Worm (Caenorhabditis elegans) whole organism, L2 larva: Measurements from ENCODE around the gene C36C5.15.

Source experiments
- C34F6.9 ChIP-seq: fragments of 150-350 bp; optimal IDR thresholded peaks from 2 replicates; lab custom pipeline; 2014; ENCODE audit warnings: missing biosample characterization, missing genetic modification characterization
- R02D3.7 ChIP-seq: fragments of 150-350 bp; optimal IDR thresholded peaks from 2 replicates; lab custom pipeline; 2014; ENCODE audit warnings: missing biosample characterization, missing genetic modification characterization
- Y55F3AM.14 ChIP-seq: fragments of 200-800 bp; sonication (Bioruptor generic); optimal IDR thresholded peaks from 2 replicates; lab custom pipeline; 2018; ENCODE audit warnings: mild to moderate bottlenecking, missing genetic modification characterization, missing compliant biosample characterization
- ZK546.5 ChIP-seq: sonication (generic microtip); optimal IDR thresholded peaks from 2 replicates; lab custom pipeline; 2017; ENCODE audit warnings: missing biosample characterization, missing genetic modification characterization
- aly-2 ChIP-seq: fragments of 150-350 bp; optimal IDR thresholded peaks from 2 replicates; lab custom pipeline; 2014; ENCODE audit warnings: missing biosample characterization, missing genetic modification characterization
- ceh-16 ChIP-seq: fragments of 150-350 bp; optimal IDR thresholded peaks from 2 replicates; lab custom pipeline; 2014; ENCODE audit warnings: missing biosample characterization, missing genetic modification characterization
- ceh-82 ChIP-seq: fragments of 150-350 bp; optimal IDR thresholded peaks from 2 replicates; lab custom pipeline; 2014; ENCODE audit warnings: missing biosample characterization, missing genetic modification characterization
- crh-2 ChIP-seq: sonication (generic microtip); optimal IDR thresholded peaks from 2 replicates; lab custom pipeline; 2017; ENCODE audit warnings: missing biosample characterization, missing genetic modification characterization
- dmd-4 ChIP-seq: sonication (generic microtip); optimal IDR thresholded peaks from 2 replicates; lab custom pipeline; 2017; ENCODE audit warnings: missing biosample characterization, missing genetic modification characterization
- elt-1 ChIP-seq: fragments of 150-350 bp; optimal IDR thresholded peaks from 2 replicates; lab custom pipeline; 2014; ENCODE audit warnings: missing biosample characterization, missing genetic modification characterization
- elt-3 ChIP-seq: sonication (generic microtip); optimal IDR thresholded peaks from 2 replicates; lab custom pipeline; 2017; ENCODE audit warnings: missing biosample characterization, missing genetic modification characterization
- fos-1 ChIP-seq: fragments of 150-350 bp; optimal IDR thresholded peaks from 2 replicates; lab custom pipeline; 2014; ENCODE audit warnings: missing biosample characterization, missing genetic modification characterization
- gmeb-1 ChIP-seq: fragments of 150-350 bp; optimal IDR thresholded peaks from 2 replicates; lab custom pipeline; 2014; ENCODE audit warnings: missing biosample characterization, missing genetic modification characterization
- lin-11 ChIP-seq: fragments of 150-350 bp; sonication (generic microtip); optimal IDR thresholded peaks from 2 replicates; lab custom pipeline; 2014; ENCODE audit warnings: missing biosample characterization, missing genetic modification characterization, inconsistent platforms, mixed read lengths
- lin-13 ChIP-seq: fragments of 150-350 bp; optimal IDR thresholded peaks from 2 replicates; lab custom pipeline; 2014; ENCODE audit warnings: missing biosample characterization, missing genetic modification reagents, missing genetic modification characterization
- lin-39 ChIP-seq: fragments of 150-350 bp; optimal IDR thresholded peaks from 2 replicates; lab custom pipeline; 2014; ENCODE audit warnings: missing biosample characterization, missing genetic modification reagents, missing genetic modification characterization
- mab-5 ChIP-seq: fragments of 150-350 bp; optimal IDR thresholded peaks from 2 replicates; lab custom pipeline; 2014; ENCODE audit warnings: missing biosample characterization, missing genetic modification characterization
- mbf-1 ChIP-seq: sonication (generic microtip); optimal IDR thresholded peaks from 2 replicates; lab custom pipeline; 2017; ENCODE audit warnings: missing biosample characterization, missing genetic modification characterization
- mdl-1 ChIP-seq, 2 experiments: fragments of 150-350 bp in 1 of 2; sonication (generic microtip) in 1 of 2; optimal IDR thresholded peaks; 2 replicates each; lab custom pipeline; 2017; ENCODE audit warnings: missing biosample characterization in 2 of 2, missing genetic modification characterization in 2 of 2
- nhr-10 ChIP-seq: sonication (generic microtip); optimal IDR thresholded peaks from 2 replicates; lab custom pipeline; 2017; ENCODE audit warnings: missing biosample characterization, missing genetic modification characterization
- nhr-11 ChIP-seq: fragments of 150-350 bp; optimal IDR thresholded peaks from 2 replicates; lab custom pipeline; 2014; ENCODE audit warnings: missing biosample characterization, missing genetic modification characterization
- nhr-23 ChIP-seq: fragments of 150-350 bp; optimal IDR thresholded peaks from 2 replicates; lab custom pipeline; 2014; ENCODE audit warnings: missing biosample characterization, missing genetic modification reagents, missing genetic modification characterization
- nhr-237 ChIP-seq: fragments of 150-350 bp; optimal IDR thresholded peaks from 2 replicates; lab custom pipeline; 2014; ENCODE audit warnings: missing biosample characterization, missing genetic modification characterization
- nhr-25 ChIP-seq: fragments of 150-350 bp; sonication (generic microtip); optimal IDR thresholded peaks from 3 replicates; lab custom pipeline; 2014; ENCODE audit warnings: missing biosample characterization, missing genetic modification characterization
- nhr-6 ChIP-seq: fragments of 150-350 bp; optimal IDR thresholded peaks from 2 replicates; lab custom pipeline; 2014; ENCODE audit warnings: missing biosample characterization, missing genetic modification characterization
- skn-1 ChIP-seq: sonication (generic microtip); optimal IDR thresholded peaks from 2 replicates; lab custom pipeline; 2017; ENCODE audit warnings: missing biosample characterization, missing genetic modification characterization
- sma-3 ChIP-seq: sonication (generic microtip); optimal IDR thresholded peaks from 2 replicates; lab custom pipeline; 2016; ENCODE audit warnings: missing genetic modification reagents, missing genetic modification characterization, missing compliant biosample characterization
- sma-9 ChIP-seq, 2 experiments: fragments of 150-350 bp in 1 of 2; sonication (generic microtip) in 1 of 2; optimal IDR thresholded peaks; 2 replicates each; lab custom pipeline; 2014 to 2016; ENCODE audit warnings: missing genetic modification characterization in 2 of 2, mild to moderate bottlenecking in 1 of 2, missing biosample characterization in 1 of 2, missing compliant biosample characterization in 1 of 2, missing genetic modification reagents in 1 of 2, moderate library complexity in 1 of 2
- snpc-4 ChIP-seq: fragments of 150-350 bp; optimal IDR thresholded peaks from 2 replicates; lab custom pipeline; 2014; ENCODE audit warnings: missing biosample characterization, missing genetic modification characterization
- unc-39 ChIP-seq: fragments of 150-350 bp; optimal IDR thresholded peaks from 2 replicates; lab custom pipeline; 2014; ENCODE audit warnings: missing biosample characterization, missing genetic modification characterization
- unc-55 ChIP-seq: fragments of 150-350 bp; sonication (generic microtip); optimal IDR thresholded peaks from 3 replicates; lab custom pipeline; 2014; ENCODE audit warnings: missing biosample characterization, missing genetic modification reagents, missing genetic modification characterization
- unc-62 ChIP-seq: fragments of 150-350 bp; optimal IDR thresholded peaks from 2 replicates; lab custom pipeline; 2014; ENCODE audit warnings: missing biosample characterization, missing genetic modification reagents, missing genetic modification characterization
- ztf-1 ChIP-seq: fragments of 200-800 bp; sonication (Bioruptor generic); conservative IDR thresholded peaks from 2 replicates; pipeline ENCODE4 v1.3.6; 2022; ENCODE audit warnings: missing genetic modification characterization, missing compliant biosample characterization
- ztf-11 ChIP-seq: sonication (generic microtip); optimal IDR thresholded peaks from 2 replicates; lab custom pipeline; 2017; ENCODE audit warnings: missing biosample characterization, missing genetic modification characterization
- ztf-4 ChIP-seq: fragments of 150-350 bp; optimal IDR thresholded peaks from 2 replicates; lab custom pipeline; 2014; ENCODE audit warnings: missing biosample characterization, missing genetic modification characterization

C36C5.15 gene

ce11 chrV:3127670-3128069 is 40.9 kb downstream of the C36C5.15 start, which contains the start of gene Y73C8C.10:
TSS of gene Y73C8C.10 (minus strand) at chrV:3127770.
- TF ChIP-seq dmd-4: no peak
- no peak for TF ChIP-seq ceh-16
- TF ChIP-seq mdl-1 (tag; optimal IDR thresholded peaks at IDR 0.05; lab: Kevin White, UChicago): no peak
- TF ChIP-seq C34F6.9 (tag; lab: Kevin White, UChicago): no peak
- TF ChIP-seq mab-5: no peak
- TF ChIP-seq unc-62 (GFP tag; lab: Kevin White, UChicago): no peak
- no peak for TF ChIP-seq skn-1 (tag; lab: Kevin White, UChicago)
- no peak for TF ChIP-seq elt-3
- no peak for TF ChIP-seq ztf-11 (tag; lab: Kevin White, UChicago)
- TF ChIP-seq mbf-1 (tag; lab: Kevin White, UChicago): no peak

- no peak for TF ChIP-seq mbf-1 (tag; lab: Kevin White, UChicago)
- no peak for TF ChIP-seq nhr-25
- no peak for TF ChIP-seq R02D3.7 (tag; lab: Kevin White, UChicago)
- no peak for TF ChIP-seq sma-3 (GFP tag; lab: Kevin White, UChicago)
These were observed 43.6 kb downstream of the C36C5.15 start, which contains the start of gene Y73C8C.12 for ce11 chrV:3124912-3125311. TSS of gene Y73C8C.12 (plus strand) at chrV:3125212.

- TF ChIP-seq sma-9 (GFP tag; optimal IDR thresholded peaks at IDR 0.05; lab: Kevin White, UChicago): no peak
- TF ChIP-seq sma-9 (tag; optimal IDR thresholded peaks at IDR 0.05; lab: Kevin White, UChicago): no peak
- TF ChIP-seq nhr-237 (tag; lab: Kevin White, UChicago): no peak
- TF ChIP-seq lin-11 (tag; lab: Kevin White, UChicago): no peak
- TF ChIP-seq dmd-4: no peak
- TF ChIP-seq ztf-4 (tag; lab: Kevin White, UChicago): no peak
- TF ChIP-seq nhr-25: no peak
- no peak for TF ChIP-seq snpc-4
- TF ChIP-seq fos-1 (tag; lab: Kevin White, UChicago): no peak
- no peak for TF ChIP-seq crh-2 (tag; lab: Kevin White, UChicago)
- TF ChIP-seq ztf-1 (GFP tag; lab: Robert Waterston, UW): no peak
- no peak for TF ChIP-seq unc-39 (tag; lab: Kevin White, UChicago)
- no peak for TF ChIP-seq R02D3.7 (tag; lab: Kevin White, UChicago)
- TF ChIP-seq unc-62 (GFP tag; lab: Kevin White, UChicago): no peak
- TF ChIP-seq mab-5: no peak
- TF ChIP-seq C34F6.9 (tag; lab: Kevin White, UChicago): no peak
- no peak for TF ChIP-seq lin-13 (GFP tag; lab: Kevin White, UChicago)
- TF ChIP-seq unc-55 (GFP tag; lab: Kevin White, UChicago): no peak
These were observed 46.1 kb downstream of the C36C5.15 start for ce11 chrV:3122403-3122802.

ce11 chrV:3121743-3122142 is 46.8 kb downstream of the C36C5.15 start, which contains the start of gene srt-56:
TSS of gene srt-56 (minus strand) at chrV:3121843.
- no peak for TF ChIP-seq elt-1 (tag; lab: Kevin White, UChicago)

DNA sequence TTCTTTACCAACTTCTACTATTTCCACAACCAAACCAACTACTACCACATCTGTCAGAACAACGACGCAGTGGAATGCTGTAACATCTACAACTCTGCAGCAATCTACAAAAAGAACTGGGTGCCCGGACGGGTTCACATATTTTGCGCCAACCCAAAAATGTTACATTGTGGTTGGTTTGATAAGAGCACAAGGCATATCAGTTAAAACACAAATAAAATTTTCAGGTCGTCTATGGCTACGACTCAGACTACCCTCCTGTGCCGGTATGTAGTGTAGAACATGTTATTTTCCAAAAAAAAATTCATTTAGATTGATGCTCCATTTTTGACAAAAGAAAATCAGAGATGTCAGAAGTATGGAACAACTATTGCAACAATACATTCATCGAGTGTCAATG is 49.4 kb downstream of the C36C5.15 start:
- no peak for TF ChIP-seq aly-2 (tag; lab: Kevin White, UChicago)
- no peak for TF ChIP-seq C34F6.9 (tag; lab: Kevin White, UChicago)
- TF ChIP-seq nhr-25: no peak
- no peak for TF ChIP-seq nhr-23 (tag; lab: Kevin White, UChicago)
- TF ChIP-seq nhr-11 (tag; lab: Kevin White, UChicago): no peak
- TF ChIP-seq fos-1 (tag; lab: Kevin White, UChicago): no peak
- TF ChIP-seq Y55F3AM.14: no peak
- TF ChIP-seq skn-1 (tag; lab: Kevin White, UChicago): no peak
- no peak for TF ChIP-seq nhr-6 (tag; lab: Kevin White, UChicago)
- TF ChIP-seq nhr-10 (tag; lab: Kevin White, UChicago): no peak
- no peak for TF ChIP-seq nhr-237 (tag; lab: Kevin White, UChicago)
- no peak for TF ChIP-seq gmeb-1 (tag; lab: Kevin White, UChicago)
- TF ChIP-seq ceh-16: no peak
- TF ChIP-seq ZK546.5 (tag; lab: Kevin White, UChicago): no peak
- no peak for TF ChIP-seq unc-39 (tag; lab: Kevin White, UChicago)
- TF ChIP-seq lin-39 (tag; lab: Kevin White, UChicago): no peak
- no peak for TF ChIP-seq ceh-82 (tag; lab: Kevin White, UChicago)
- TF ChIP-seq, all 48 proteins: peak for 0
